Fruit fly (Drosophila melanogaster): ENCODE measurements around the gene CG5681.
A peak's percentile ranks its signal among the peaks of the same experiment; 100 is the strongest.

CG5681 gene

dm6 chr2L:18007060-18007459, 20.9 kb downstream of the CG5681 start, which contains the start of gene CG42659:
Gene CG42659 (plus strand): TSS chr2L:18007360.
- no peak for TF ChIP-seq inv (GFP tag; IDR thresholded peaks at IDR 0.05; ENCODE audit: partially characterized antibody)

dm6 chr2L:18007635-18008034, 21.4 kb downstream of the CG5681 start, which contains the start of the genes CG42634 and CG42635:
Gene CG42634 (plus strand): TSS chr2L:18007935.
Gene CG42635 (plus strand): TSS chr2L:18007935.
- TF ChIP-seq kah (GFP tag; optimal IDR thresholded peaks at IDR 0.05) (no peak), shn (GFP tag; optimal IDR thresholded peaks at IDR 0.05) (no peak), H15 (GFP tag; IDR thresholded peaks at IDR 0.05) (no peak), CG4730 (GFP tag; IDR thresholded peaks at IDR 0.05) (no peak), Scr (GFP tag; IDR thresholded peaks at IDR 0.05; ENCODE audit: partially characterized antibody) (no peak), br (optimal IDR thresholded peaks at IDR 0.05) (no peak), otp (GFP tag; IDR thresholded peaks at IDR 0.05) (no peak), ttk (GFP tag; IDR thresholded peaks at IDR 0.05) (no peak), fd64A (GFP tag; optimal IDR thresholded peaks at IDR 0.05) (no peak)

- TF ChIP-seq CG9817 (tag; optimal IDR thresholded peaks at IDR 0.05) (no peak), Xrp1 (GFP tag; IDR thresholded peaks at IDR 0.05) (no peak), hth (optimal IDR thresholded peaks at IDR 0.05) (no peak), lola (GFP tag; optimal IDR thresholded peaks at IDR 0.05) (no peak), Aef1 (GFP tag; IDR thresholded peaks at IDR 0.05) (no peak), CG7987 (GFP tag; optimal IDR thresholded peaks at IDR 0.05) (no peak), CG13424 (tag; optimal IDR thresholded peaks at IDR 0.05) (no peak), esg (GFP tag; conservative IDR thresholded peaks at IDR 0.05) (no peak), Ada2b (GFP tag; IDR thresholded peaks at IDR 0.05) (no peak), hb (GFP tag; IDR thresholded peaks at IDR 0.05; ENCODE audit: partially characterized antibody) (no peak), CG2678 (tag; optimal IDR thresholded peaks at IDR 0.05) (no peak), Rx (GFP tag; IDR thresholded peaks at IDR 0.05) (no peak), ara (GFP tag; IDR thresholded peaks at IDR 0.05) (no peak), CG8388 (GFP tag; optimal IDR thresholded peaks at IDR 0.05) (no peak), gt (GFP tag; IDR thresholded peaks at IDR 0.05) (no peak), dan (GFP tag; IDR thresholded peaks at IDR 0.05) (no peak)
Measured at dm6 chr2L:18008653-18009052, 22.5 kb downstream of the CG5681 start, which contains the start of gene CG31740. Gene CG31740 (plus strand): TSS chr2L:18008953.

dm6 chr2L:18009672-18010071, 23.5 kb downstream of the CG5681 start:
- peak; percentile 83 for TF ChIP-seq ewg (GFP tag; optimal IDR thresholded peaks at IDR 0.05)
- TF ChIP-seq shn (GFP tag; optimal IDR thresholded peaks at IDR 0.05) = no peak
- TF ChIP-seq CG5180 (GFP tag; optimal IDR thresholded peaks at IDR 0.05) = peak; percentile 96

dm6 chr2L:18011375-18011774, 25.2 kb downstream of the CG5681 start, which contains the start of gene elfless:
Gene elfless (minus strand): TSS chr2L:18011475.
- TF ChIP-seq nau (GFP tag; optimal IDR thresholded peaks at IDR 0.05) (no peak), CG7271 (tag; optimal IDR thresholded peaks at IDR 0.05) (no peak), Ravus (GFP tag; IDR thresholded peaks at IDR 0.05) (no peak)

dm6 chr2L:18012168-18012567, 26.0 kb downstream of the CG5681 start, which contains the start of gene rdo:
Gene rdo (plus strand): TSS chr2L:18012380.
- TF ChIP-seq Deaf1 (tag; optimal IDR thresholded peaks at IDR 0.05) (peak; percentile 79), MESR4 (GFP tag; optimal IDR thresholded peaks at IDR 0.05) (no peak), CG5180 (GFP tag; optimal IDR thresholded peaks at IDR 0.05) (peak; percentile 96), Jarid2 (GFP tag; optimal IDR thresholded peaks at IDR 0.05) (peak; percentile 40), CG9797 (GFP tag; optimal IDR thresholded peaks at IDR 0.05) (no peak), sisA (GFP tag; IDR thresholded peaks at IDR 0.05) (0 out of 2 replicates have a peak, but pooled peaks have one; percentile 15)
